Worm (Caenorhabditis elegans) whole organism, early embryonic: ENCODE measurements around the gene clx-1.

Experiments used
- ama-1 ChIP-seq: fragments of 150-350 bp; optimal IDR thresholded peaks from 2 replicates; lab custom pipeline; 2014
- ceh-13 ChIP-seq: fragments of 200-800 bp; sonication (Bioruptor generic); optimal IDR thresholded peaks from 2 replicates; lab custom pipeline; 2018; ENCODE audit warnings: mild to moderate bottlenecking, missing genetic modification characterization, missing compliant biosample characterization
- ets-7 ChIP-seq: sonication (generic microtip); optimal IDR thresholded peaks from 2 replicates; lab custom pipeline; 2016; ENCODE audit warnings: missing genotype, missing genetic modification characterization, missing compliant biosample characterization
- hmbx-1 ChIP-seq: sonication (generic microtip); optimal IDR thresholded peaks from 2 replicates; lab custom pipeline; 2016; ENCODE audit warnings: mild to moderate bottlenecking, missing genetic modification characterization, missing compliant biosample characterization
- pes-1 ChIP-seq: fragments of 200-800 bp; sonication (Bioruptor generic); IDR thresholded peaks from 2 replicates; pipeline ENCODE4 v1.3.6; 2022; ENCODE audit warnings: missing genetic modification reagents, missing genetic modification characterization, missing compliant biosample characterization
- sea-1 ChIP-seq: fragments of 200-800 bp; sonication (Bioruptor generic); conservative IDR thresholded peaks from 2 replicates; pipeline ENCODE4 v1.3.6; 2022; ENCODE audit warnings: missing genetic modification characterization, missing compliant biosample characterization

DNA sequence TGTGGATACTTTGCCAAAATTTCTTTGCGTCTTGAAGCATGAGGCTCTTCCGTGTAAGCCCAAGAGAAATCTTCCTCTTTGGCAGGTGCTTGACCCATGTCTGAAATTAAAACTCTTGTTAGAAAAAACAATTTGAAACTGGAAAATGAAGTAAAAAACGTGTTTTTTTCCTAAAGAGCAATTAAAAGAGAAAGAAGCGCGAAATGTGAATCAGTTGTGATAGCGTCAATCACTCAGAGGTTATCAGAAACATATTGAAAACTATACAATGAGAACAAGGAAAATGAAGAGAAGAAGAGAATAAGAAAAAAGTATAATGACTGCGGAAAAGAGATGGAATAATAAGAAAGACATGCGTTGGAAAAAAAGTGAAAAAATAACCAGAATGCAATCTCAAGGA lies 27.6 kb upstream of the clx-1 start, which contains the start of gene F33D4.4:
- TF ChIP-seq ets-7 (tag; lab: Kevin White, UChicago): no peak
- TF ChIP-seq ama-1 (lab: Kevin White, UChicago): no peak
- TF ChIP-seq sea-1 (GFP tag; lab: Robert Waterston, UW): no peak
- no peak for TF ChIP-seq pes-1 (GFP tag; lab: Robert Waterston, UW)
- no peak for TF ChIP-seq ceh-13 (GFP tag; lab: Kevin White, UChicago)
- no peak for TF ChIP-seq hmbx-1 (tag; lab: Kevin White, UChicago)
